Worm (Caenorhabditis elegans): Measurements from ENCODE around the gene ebp-1.
"Not testable (repeated sequence)": the region's sequence is repeated elsewhere in the genome, so short reads cannot be mapped to it uniquely, and the experiment has no call there.

ce11 chrV:18010737-18011136 lies 32.6 kb upstream of the ebp-1 start, which contains the start of gene Y59A8B.26:
- not testable (repeated sequence) for TF ChIP-seq flt-1, ztf-23, T22C8.4 (GFP tag; IDR thresholded peaks at IDR 0.05)

All from whole organism, midembryonic.